Worm (Caenorhabditis elegans) whole organism, L1 larva: ENCODE data around the gene srx-8.

Experiments used
- efl-1 ChIP-seq, 4 experiments: fragments of 150-350 bp; optimal IDR thresholded peaks in 3 of 4; peaks in 1 of 4; 1 replicate in 1 of 4; 2 replicates in 3 of 4; lab custom pipeline; 2014; ENCODE audit warnings: missing biosample characterization in 2 of 4, missing genetic modification characterization in 2 of 4, missing genetic modification reagents in 2 of 4
- grh-1 ChIP-seq: fragments of 200-800 bp; sonication (Bioruptor generic); IDR thresholded peaks from 2 replicates; pipeline ENCODE4 v1.3.6; 2022; ENCODE audit warnings: missing genetic modification reagents, missing genetic modification characterization, missing compliant biosample characterization
- unc-98 ChIP-seq: fragments of 200-800 bp; sonication (Bioruptor generic); IDR thresholded peaks from 2 replicates; pipeline ENCODE4 v1.3.6; 2022; ENCODE audit warnings: missing genetic modification characterization, missing compliant biosample characterization

DNA sequence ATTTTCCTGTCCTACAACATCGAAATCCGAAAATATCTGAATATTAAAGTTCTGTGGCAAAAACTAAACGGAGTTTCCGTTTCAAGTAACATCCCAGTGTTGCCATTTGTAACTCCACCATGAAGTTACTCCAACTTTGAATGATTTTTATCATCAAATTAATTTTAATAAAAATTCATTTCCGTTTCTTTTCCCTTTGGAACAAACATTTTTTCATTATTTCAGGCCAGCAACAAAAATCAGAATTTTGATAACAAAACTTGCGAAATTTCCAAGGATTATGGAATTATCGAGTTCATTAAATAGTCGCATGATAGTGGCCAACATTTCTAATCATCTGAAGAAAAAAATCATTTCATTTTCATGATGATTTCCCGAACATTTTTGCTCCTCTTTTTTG, 6.9 kb upstream of the srx-8 start, which contains the start of gene C14C6.2:
- TF ChIP-seq efl-1 (optimal IDR thresholded peaks at IDR 0.05; lab: Kevin White, UChicago) (no peak), efl-1 (GFP tag; optimal IDR thresholded peaks at IDR 0.05 in 1 of 2; lab: Kevin White, UChicago) (no peak), unc-98 (no peak), grh-1 (GFP tag; lab: Robert Waterston, UW) (no peak)
